Worm (Caenorhabditis elegans) whole organism, L1 larva: ENCODE results near the gene acr-12.

Source experiments
- Y116A8C.19 ChIP-seq: sonication (generic microtip); optimal IDR thresholded peaks from 2 replicates; lab custom pipeline; 2016; ENCODE audit warnings: missing compliant biosample characterization, missing genetic modification characterization, borderline replicate concordance
- alr-1 ChIP-seq: fragments of 200-800 bp; sonication (Bioruptor generic); optimal IDR thresholded peaks from 2 replicates; lab custom pipeline; 2018; ENCODE audit warnings: borderline replicate concordance, mild to moderate bottlenecking, missing genetic modification characterization, missing compliant biosample characterization
- hlh-17 ChIP-seq: fragments of 200-800 bp; sonication (Bioruptor generic); optimal IDR thresholded peaks from 2 replicates; lab custom pipeline; 2018; ENCODE audit warnings: missing genetic modification characterization, mild to moderate bottlenecking, missing compliant biosample characterization, moderate library complexity, borderline replicate concordance
- lin-39 ChIP-seq: fragments of 150-350 bp; optimal IDR thresholded peaks from 2 replicates; lab custom pipeline; 2014; ENCODE audit warnings: missing biosample characterization, missing genetic modification reagents, missing genetic modification characterization
- snpc-4 ChIP-seq: fragments of 150-350 bp; optimal IDR thresholded peaks from 2 replicates; lab custom pipeline; 2014; ENCODE audit warnings: missing biosample characterization, missing genetic modification characterization
- zag-1 ChIP-seq: fragments of 150-350 bp; optimal IDR thresholded peaks from 2 replicates; lab custom pipeline; 2014; ENCODE audit warnings: missing biosample characterization, missing genetic modification characterization
- ztf-4 ChIP-seq: fragments of 150-350 bp; optimal IDR thresholded peaks from 2 replicates; lab custom pipeline; 2014; ENCODE audit warnings: missing biosample characterization, missing genetic modification characterization

ce11 chrX:13528630-13529138 lies 4.0 kb upstream of the acr-12 start, which contains the start of gene F18H3.4:
- TF ChIP-seq Y116A8C.19 (tag; lab: Kevin White, UChicago), result no peak
- TF ChIP-seq ztf-4 (tag; lab: Kevin White, UChicago), result no peak
- no peak for TF ChIP-seq lin-39
- TF ChIP-seq snpc-4 (tag; lab: Kevin White, UChicago), result no peak
- no peak for TF ChIP-seq hlh-17 (GFP tag; lab: Kevin White, UChicago)
- TF ChIP-seq alr-1 (tag; lab: Kevin White, UChicago), result no peak
- no peak for TF ChIP-seq zag-1 (tag; lab: Kevin White, UChicago)
